Worm (Caenorhabditis elegans) whole organism, early embryonic: ENCODE data around the gene K09C8.2.

Source experiments
- B0310.2 ChIP-seq: sonication (generic microtip); optimal IDR thresholded peaks from 2 replicates; lab custom pipeline; 2016; ENCODE audit warnings: mild to moderate bottlenecking, missing genetic modification characterization, missing compliant biosample characterization
- F13C5.2 ChIP-seq: sonication (generic microtip); optimal IDR thresholded peaks from 2 replicates; lab custom pipeline; 2017; ENCODE audit warnings: mild to moderate bottlenecking, missing genetic modification characterization, inconsistent platforms, missing compliant biosample characterization
- aly-1 ChIP-seq: sonication (generic microtip); optimal IDR thresholded peaks from 2 replicates; lab custom pipeline; 2016; ENCODE audit warnings: missing genetic modification characterization, missing compliant biosample characterization
- ama-1 ChIP-seq: fragments of 150-350 bp; optimal IDR thresholded peaks from 2 replicates; lab custom pipeline; 2014
- ceh-13 ChIP-seq: fragments of 200-800 bp; sonication (Bioruptor generic); optimal IDR thresholded peaks from 2 replicates; lab custom pipeline; 2018; ENCODE audit warnings: mild to moderate bottlenecking, missing genetic modification characterization, missing compliant biosample characterization
- ceh-36 ChIP-seq: sonication (generic microtip); optimal IDR thresholded peaks from 2 replicates; lab custom pipeline; 2016; ENCODE audit warnings: missing genetic modification characterization, inconsistent platforms, missing compliant biosample characterization
- ets-7 ChIP-seq: sonication (generic microtip); optimal IDR thresholded peaks from 2 replicates; lab custom pipeline; 2016; ENCODE audit warnings: missing genotype, missing genetic modification characterization, missing compliant biosample characterization
- flt-1 ChIP-seq: fragments of 200-800 bp; sonication (Bioruptor generic); IDR thresholded peaks from 2 replicates; pipeline ENCODE4 v1.3.6; 2022; ENCODE audit warnings: missing genetic modification characterization, missing compliant biosample characterization
- hmbx-1 ChIP-seq: sonication (generic microtip); optimal IDR thresholded peaks from 2 replicates; lab custom pipeline; 2016; ENCODE audit warnings: mild to moderate bottlenecking, missing genetic modification characterization, missing compliant biosample characterization
- hmg-4 ChIP-seq: fragments of 200-800 bp; sonication (Bioruptor generic); optimal IDR thresholded peaks from 2 replicates; lab custom pipeline; 2018; ENCODE audit warnings: mild to moderate bottlenecking, missing genetic modification characterization, missing compliant biosample characterization
- hnd-1 ChIP-seq: sonication (generic microtip); optimal IDR thresholded peaks from 2 replicates; lab custom pipeline; 2016; ENCODE audit warnings: missing genetic modification characterization, missing compliant biosample characterization
- pes-1 ChIP-seq: fragments of 200-800 bp; sonication (Bioruptor generic); IDR thresholded peaks from 2 replicates; pipeline ENCODE4 v1.3.6; 2022; ENCODE audit warnings: missing genetic modification reagents, missing genetic modification characterization, missing compliant biosample characterization
- scrt-1 ChIP-seq: fragments of 200-800 bp; sonication (Bioruptor generic); IDR thresholded peaks from 2 replicates; pipeline ENCODE4 v1.3.6; 2022; ENCODE audit warnings: missing genetic modification characterization, missing compliant biosample characterization
- sea-1 ChIP-seq: fragments of 200-800 bp; sonication (Bioruptor generic); conservative IDR thresholded peaks from 2 replicates; pipeline ENCODE4 v1.3.6; 2022; ENCODE audit warnings: missing genetic modification characterization, missing compliant biosample characterization
- tbx-11 ChIP-seq: fragments of 200-800 bp; sonication (Bioruptor generic); IDR thresholded peaks from 2 replicates; pipeline ENCODE4 v1.3.6; 2022; ENCODE audit warnings: missing genetic modification characterization, missing compliant biosample characterization
- tbx-37 ChIP-seq: fragments of 200-800 bp; sonication (Bioruptor generic); conservative IDR thresholded peaks from 2 replicates; pipeline ENCODE4 v1.3.6; 2022; ENCODE audit warnings: missing genetic modification reagents, missing genetic modification characterization, missing compliant biosample characterization
- tra-4 ChIP-seq: sonication (generic microtip); optimal IDR thresholded peaks from 2 replicates; lab custom pipeline; 2017; ENCODE audit warnings: missing genetic modification characterization, missing compliant biosample characterization

The K09C8.2 gene

ce11 chrX:10928948-10929563, 30.2 kb upstream of the K09C8.2 start, which contains the start of gene dgn-1:
Gene dgn-1, minus strand, starts transcription at chrX:10928998.
- TF ChIP-seq hnd-1 (tag; lab: Kevin White, UChicago) (no peak), B0310.2 (tag; lab: Kevin White, UChicago) (no peak), aly-1 (no peak), ama-1 (lab: Kevin White, UChicago) (no peak), F13C5.2 (tag; lab: Kevin White, UChicago) (no peak), tbx-11 (no peak)

DNA sequence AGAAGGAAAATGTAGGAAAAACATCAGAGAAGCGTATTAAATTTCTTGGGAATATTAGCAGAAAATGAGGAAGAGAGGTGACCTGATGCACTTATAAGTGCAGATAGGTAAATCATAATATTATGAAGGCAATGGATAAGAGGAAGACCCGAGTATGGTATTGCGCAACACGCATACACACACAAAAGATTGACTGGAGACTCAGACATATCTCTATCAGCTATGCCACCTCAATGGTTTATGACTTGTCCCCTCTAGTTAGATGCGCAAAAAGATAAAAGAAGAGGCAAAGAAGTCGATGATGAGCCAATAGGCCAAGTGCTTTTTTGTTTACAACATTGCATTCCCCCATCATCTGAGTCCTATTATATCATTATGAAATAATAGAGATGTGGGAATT, 27.1 kb upstream of the K09C8.2 start:
- TF ChIP-seq B0310.2 (tag; lab: Kevin White, UChicago): no peak
- peak; percentile 18 for TF ChIP-seq hmg-4 (GFP tag; lab: Kevin White, UChicago)

- TF ChIP-seq ceh-13 (GFP tag; lab: Kevin White, UChicago): no peak
Measured at ce11 chrX:10933308-10934014, 25.8 kb upstream of the K09C8.2 start.

DNA sequence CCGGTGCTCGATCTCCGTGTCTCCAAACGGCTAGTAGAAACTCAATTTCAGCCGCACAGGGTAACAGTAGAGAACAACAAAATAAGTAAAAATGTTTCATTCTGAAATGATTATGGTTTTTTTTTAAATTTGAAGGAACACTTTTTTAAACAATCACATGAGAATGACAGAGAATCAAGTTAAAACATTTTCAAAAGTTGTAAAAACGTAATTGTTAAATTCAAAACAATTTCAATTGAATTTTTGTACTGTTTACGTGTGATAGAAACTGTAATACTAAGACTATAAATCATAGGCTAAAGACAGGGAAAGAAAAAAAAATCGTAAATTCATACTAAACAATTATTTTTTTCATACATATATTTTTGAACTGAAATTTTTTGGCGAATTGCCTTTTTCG, 18.0 kb upstream of the K09C8.2 start, which contains the start of gene pho-7:
pho-7 (minus strand) TSS at position 101 of the 400 bp plus-strand sequence.
- no peak for TF ChIP-seq tbx-11
- no peak for TF ChIP-seq hnd-1 (tag; lab: Kevin White, UChicago)
- TF ChIP-seq tra-4 (tag; lab: Kevin White, UChicago): no peak
- no peak for TF ChIP-seq ama-1 (lab: Kevin White, UChicago)
- no peak for TF ChIP-seq tbx-37
- TF ChIP-seq hmbx-1 (tag; lab: Kevin White, UChicago): no peak
- TF ChIP-seq sea-1 (GFP tag; lab: Robert Waterston, UW): no peak
- no peak for TF ChIP-seq scrt-1
- TF ChIP-seq B0310.2 (tag; lab: Kevin White, UChicago): no peak
- no peak for TF ChIP-seq ceh-13 (GFP tag; lab: Kevin White, UChicago)
- TF ChIP-seq flt-1 (GFP tag; lab: Robert Waterston, UW): no peak
- TF ChIP-seq pes-1: no peak
- no peak for TF ChIP-seq ceh-36 (tag; lab: Kevin White, UChicago)
- TF ChIP-seq hmg-4 (GFP tag; lab: Kevin White, UChicago): no peak
- no peak for TF ChIP-seq ets-7 (tag; lab: Kevin White, UChicago)
- no peak for TF ChIP-seq F13C5.2 (tag; lab: Kevin White, UChicago)

DNA sequence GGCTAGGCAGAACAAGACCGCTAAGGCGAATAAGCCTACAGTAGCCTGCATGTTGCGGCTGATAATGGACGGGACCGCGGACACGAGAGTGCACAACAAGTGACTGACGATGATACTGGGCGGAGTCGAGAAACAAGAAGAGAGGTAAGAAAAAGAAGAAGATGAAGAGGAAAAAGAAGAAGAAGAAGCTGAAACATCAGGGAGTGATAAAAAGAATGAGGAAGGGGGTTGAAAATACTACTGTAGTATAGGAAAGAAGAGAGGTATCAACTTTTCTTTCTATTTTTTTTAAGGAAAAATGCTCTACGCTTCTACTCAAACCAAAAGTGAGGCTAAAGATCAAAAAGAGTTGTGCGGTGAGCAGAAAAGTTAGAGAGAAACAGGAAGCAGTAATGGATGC, 10.4 kb upstream of the K09C8.2 start, which contains the start of gene T21B6.3:
T21B6.3 (minus strand) TSS at position 101 of the 400 bp plus-strand sequence.
- TF ChIP-seq tbx-11 (no peak), tbx-37 (no peak), ceh-36 (tag; lab: Kevin White, UChicago) (no peak), B0310.2 (tag; lab: Kevin White, UChicago) (no peak), hnd-1 (tag; lab: Kevin White, UChicago) (no peak), scrt-1 (no peak), tra-4 (tag; lab: Kevin White, UChicago) (no peak), F13C5.2 (tag; lab: Kevin White, UChicago) (no peak), hmbx-1 (tag; lab: Kevin White, UChicago) (no peak), hmg-4 (GFP tag; lab: Kevin White, UChicago) (no peak), ceh-13 (GFP tag; lab: Kevin White, UChicago) (no peak), pes-1 (no peak), flt-1 (GFP tag; lab: Robert Waterston, UW) (no peak), aly-1 (no peak), ama-1 (lab: Kevin White, UChicago) (no peak), ets-7 (tag; lab: Kevin White, UChicago) (no peak), sea-1 (GFP tag; lab: Robert Waterston, UW) (no peak)

DNA sequence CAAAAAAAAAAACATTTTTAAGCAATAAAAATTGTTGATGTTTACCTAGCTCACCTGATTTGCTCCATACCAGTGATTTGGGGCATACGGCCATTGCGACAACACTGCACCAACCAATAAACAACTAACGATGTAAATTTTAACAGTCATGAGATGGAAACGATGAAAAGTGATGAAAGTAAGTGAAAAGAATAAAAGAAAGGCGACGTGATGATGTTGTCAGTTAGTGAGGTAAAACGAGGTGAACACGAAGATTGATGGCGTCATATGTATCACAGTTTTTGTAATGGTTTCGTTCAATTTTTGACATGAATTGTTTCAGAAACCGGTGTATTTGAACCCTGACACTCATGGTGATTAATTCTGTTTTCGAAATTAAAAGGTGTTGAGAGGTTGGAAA, 8.1 kb upstream of the K09C8.2 start, which contains the start of gene K09C8.7:
K09C8.7 (minus strand) TSS at position 226 of the 400 bp plus-strand sequence.
- TF ChIP-seq aly-1 (no peak), pes-1 (no peak), ama-1 (lab: Kevin White, UChicago) (no peak), hnd-1 (tag; lab: Kevin White, UChicago) (no peak), B0310.2 (tag; lab: Kevin White, UChicago) (no peak), sea-1 (GFP tag; lab: Robert Waterston, UW) (no peak), scrt-1 (no peak), ceh-36 (tag; lab: Kevin White, UChicago) (no peak), ets-7 (tag; lab: Kevin White, UChicago) (no peak), tra-4 (tag; lab: Kevin White, UChicago) (no peak), flt-1 (GFP tag; lab: Robert Waterston, UW) (no peak), F13C5.2 (tag; lab: Kevin White, UChicago) (no peak), tbx-11 (no peak), hmbx-1 (tag; lab: Kevin White, UChicago) (no peak), tbx-37 (no peak), ceh-13 (GFP tag; lab: Kevin White, UChicago) (no peak), hmg-4 (GFP tag; lab: Kevin White, UChicago) (no peak)

ce11 chrX:10951922-10952321, 7.3 kb upstream of the K09C8.2 start:
- no peak for TF ChIP-seq tbx-37
- no peak for TF ChIP-seq flt-1 (GFP tag; lab: Robert Waterston, UW)
- TF ChIP-seq ceh-36 (tag; lab: Kevin White, UChicago): no peak
- no peak for TF ChIP-seq pes-1
- no peak for TF ChIP-seq ets-7 (tag; lab: Kevin White, UChicago)
- no peak for TF ChIP-seq sea-1 (GFP tag; lab: Robert Waterston, UW)
- no peak for TF ChIP-seq hmg-4 (GFP tag; lab: Kevin White, UChicago)
- TF ChIP-seq F13C5.2 (tag; lab: Kevin White, UChicago): no peak
- TF ChIP-seq aly-1: no peak
- no peak for TF ChIP-seq B0310.2 (tag; lab: Kevin White, UChicago)
- no peak for TF ChIP-seq hmbx-1 (tag; lab: Kevin White, UChicago)
- no peak for TF ChIP-seq scrt-1
- no peak for TF ChIP-seq hnd-1 (tag; lab: Kevin White, UChicago)
